Worm (Caenorhabditis elegans) whole organism, L1 larva: ENCODE results near the gene acox-3.

Experiments used
- ceh-82 ChIP-seq, 3 experiments: fragments of 150-350 bp in 1 of 3; sonication (generic microtip) in 2 of 3; optimal IDR thresholded peaks; 2 replicates each; lab custom pipeline; 2014 to 2017; ENCODE audit warnings: missing biosample characterization in 3 of 3, missing genetic modification characterization in 3 of 3
- elt-3 ChIP-seq, 6 experiments: fragments of 150-350 bp in 1 of 6; sonication (generic microtip); optimal IDR thresholded peaks; 2 replicates each; lab custom pipeline; 2017 to 2018; ENCODE audit warnings: missing biosample characterization in 6 of 6, missing genetic modification characterization in 6 of 6, inconsistent platforms in 1 of 6
- lsy-2 ChIP-seq, 2 experiments: fragments of 150-350 bp; optimal IDR thresholded peaks; 2 replicates each; lab custom pipeline; 2014; ENCODE audit warnings: missing biosample characterization in 2 of 2, missing genetic modification characterization in 2 of 2
- nhr-76 ChIP-seq: sonication (generic microtip); optimal IDR thresholded peaks from 2 replicates; lab custom pipeline; 2017; ENCODE audit warnings: missing biosample characterization, missing genetic modification characterization
- nhr-84 ChIP-seq: sonication (generic microtip); optimal IDR thresholded peaks from 2 replicates; lab custom pipeline; 2017; ENCODE audit warnings: missing biosample characterization, missing genetic modification characterization

- TF ChIP-seq nhr-76 (tag; lab: Kevin White, UChicago), result no peak
- no peak for TF ChIP-seq nhr-84 (tag; lab: Kevin White, UChicago)
- TF ChIP-seq lsy-2 (tag; optimal IDR thresholded peaks at IDR 0.05; lab: Kevin White, UChicago), result no peak
- TF ChIP-seq elt-3 (tag; optimal IDR thresholded peaks at IDR 0.05; lab: Kevin White, UChicago), result no peak
- TF ChIP-seq ceh-82 (tag; optimal IDR thresholded peaks at IDR 0.05; lab: Kevin White, UChicago), result no peak
These were observed 42.4 kb upstream of the acox-3 start, which contains the start of gene srv-24 for ce11 chrIV:6290741-6291140.
